Worm (Caenorhabditis elegans) whole organism, young adult: Measurements from ENCODE around the gene lmtr-3.

Experiments used
- B0019.2 ChIP-seq: fragments of 200-800 bp; sonication (Bioruptor generic); conservative IDR thresholded peaks from 2 replicates; pipeline ENCODE4 v1.3.6; 2022; ENCODE audit warnings: missing genetic modification reagents, missing genetic modification characterization, missing compliant biosample characterization
- B0261.1 ChIP-seq: sonication (generic microtip); optimal IDR thresholded peaks from 2 replicates; lab custom pipeline; 2016; ENCODE audit warnings: mild to moderate bottlenecking, missing genetic modification characterization, moderate library complexity, missing compliant biosample characterization
- C17E4.6 ChIP-seq: fragments of 200-800 bp; sonication (Bioruptor generic); IDR thresholded peaks from 2 replicates; pipeline ENCODE4 v1.3.6; 2022; ENCODE audit warnings: missing genetic modification reagents, missing genetic modification characterization, missing compliant biosample characterization
- F22D6.2 ChIP-seq: sonication (generic microtip); optimal IDR thresholded peaks from 2 replicates; lab custom pipeline; 2016; ENCODE audit warnings: mild to moderate bottlenecking, missing genetic modification characterization, missing compliant biosample characterization
- F23B12.7 ChIP-seq: sonication (generic microtip); optimal IDR thresholded peaks from 2 replicates; lab custom pipeline; 2017; ENCODE audit warnings: missing genetic modification characterization, mild to moderate bottlenecking, missing compliant biosample characterization, antibody characterized with exemption, moderate library complexity; ENCODE audit not compliant: insufficient read depth
- F52B5.7 ChIP-seq: sonication (generic microtip); optimal IDR thresholded peaks from 2 replicates; lab custom pipeline; 2016; ENCODE audit warnings: mild to moderate bottlenecking, missing genetic modification characterization, missing compliant biosample characterization
- K12H6.12 ChIP-seq: fragments of 200-800 bp; sonication (Bioruptor generic); optimal IDR thresholded peaks from 2 replicates; lab custom pipeline; 2018; ENCODE audit warnings: mild to moderate bottlenecking, missing genetic modification characterization, missing compliant biosample characterization
- ama-1 ChIP-seq, 3 experiments: fragments of 150-350 bp in 1 of 3; sonication (generic microtip) in 2 of 3; optimal IDR thresholded peaks; 2 replicates each; lab custom pipeline; 2014 to 2018; ENCODE audit warnings: missing biosample characterization in 2 of 3, missing genetic modification characterization in 2 of 3, missing genetic modification reagents in 2 of 3
- aptf-3 ChIP-seq: fragments of 200-800 bp; sonication (Bioruptor generic); IDR thresholded peaks from 2 replicates; pipeline ENCODE4 v1.3.6; 2022; ENCODE audit warnings: missing genetic modification characterization, missing compliant biosample characterization
- athp-1 ChIP-seq: sonication (generic microtip); optimal IDR thresholded peaks from 2 replicates; lab custom pipeline; 2017; ENCODE audit warnings: mild to moderate bottlenecking, missing genetic modification characterization, missing compliant biosample characterization
- attf-5 ChIP-seq: fragments of 200-800 bp; sonication (Bioruptor generic); optimal IDR thresholded peaks from 2 replicates; lab custom pipeline; 2018; ENCODE audit warnings: mild to moderate bottlenecking, missing genetic modification characterization, missing compliant biosample characterization
- ceh-100 ChIP-seq: fragments of 200-800 bp; sonication (Bioruptor generic); IDR thresholded peaks from 2 replicates; pipeline ENCODE4 v1.3.6; 2022; ENCODE audit warnings: missing genetic modification reagents, missing genetic modification characterization, missing compliant biosample characterization
- dox-1 ChIP-seq: fragments of 200-800 bp; sonication (Bioruptor generic); IDR thresholded peaks from 2 replicates; pipeline ENCODE4 v1.3.6; 2022; ENCODE audit warnings: missing genetic modification reagents, missing genetic modification characterization, missing compliant biosample characterization
- egl-44 ChIP-seq: fragments of 200-800 bp; sonication (Bioruptor generic); IDR thresholded peaks from 2 replicates; pipeline ENCODE4 v1.3.6; 2022; ENCODE audit warnings: missing genetic modification reagents, missing genetic modification characterization, missing compliant biosample characterization
- ets-4 ChIP-seq: fragments of 200-800 bp; sonication (Bioruptor generic); optimal IDR thresholded peaks from 2 replicates; lab custom pipeline; 2018; ENCODE audit warnings: mild to moderate bottlenecking, missing genetic modification characterization, missing compliant biosample characterization
- gei-17 ChIP-seq: fragments of 200-800 bp; sonication (Bioruptor generic); optimal IDR thresholded peaks from 2 replicates; lab custom pipeline; 2018; ENCODE audit warnings: mild to moderate bottlenecking, missing genetic modification characterization, missing compliant biosample characterization
- him-1 ChIP-seq: sonication (generic microtip); optimal IDR thresholded peaks from 2 replicates; lab custom pipeline; 2016; ENCODE audit warnings: missing genotype, missing genetic modification reagents, missing genetic modification characterization, missing compliant biosample characterization
- hmg-1.2 ChIP-seq: fragments of 200-800 bp; sonication (Bioruptor generic); IDR thresholded peaks from 2 replicates; pipeline ENCODE4 v1.3.6; 2022; ENCODE audit warnings: missing genetic modification reagents, missing genetic modification characterization, missing compliant biosample characterization
- hrde-1 ChIP-seq: sonication (generic microtip); optimal IDR thresholded peaks from 2 replicates; lab custom pipeline; 2016; ENCODE audit warnings: missing genetic modification characterization, mild to moderate bottlenecking, missing compliant biosample characterization, moderate library complexity, missing genotype, missing genetic modification reagents, borderline replicate concordance
- lin-26 ChIP-seq: fragments of 200-800 bp; sonication (Bioruptor generic); IDR thresholded peaks from 2 replicates; pipeline ENCODE4 v1.3.6; 2022; ENCODE audit warnings: missing genetic modification reagents, missing genetic modification characterization, missing compliant biosample characterization
- lin-40 ChIP-seq: sonication (generic microtip); optimal IDR thresholded peaks from 2 replicates; lab custom pipeline; 2016; ENCODE audit warnings: missing genetic modification characterization, mild to moderate bottlenecking, missing compliant biosample characterization, missing genotype, missing genetic modification reagents
- madf-10 ChIP-seq: sonication (generic microtip); optimal IDR thresholded peaks from 2 replicates; lab custom pipeline; 2016; ENCODE audit warnings: mild to moderate bottlenecking, missing genetic modification characterization, missing compliant biosample characterization
- madf-3 ChIP-seq: fragments of 200-800 bp; sonication (Bioruptor generic); IDR thresholded peaks from 2 replicates; pipeline ENCODE4 v1.3.6; 2022; ENCODE audit warnings: missing genetic modification reagents, missing genetic modification characterization, missing compliant biosample characterization
- mcd-1 ChIP-seq: fragments of 200-800 bp; sonication (Bioruptor generic); IDR thresholded peaks from 2 replicates; pipeline ENCODE4 v1.3.6; 2022; ENCODE audit warnings: missing genetic modification reagents, missing genetic modification characterization, missing compliant biosample characterization
- nfyb-1 ChIP-seq: fragments of 200-800 bp; sonication (Bioruptor generic); IDR thresholded peaks from 2 replicates; pipeline ENCODE4 v1.3.6; 2022; ENCODE audit warnings: missing genetic modification reagents, missing genetic modification characterization, missing compliant biosample characterization
- nhr-80 ChIP-seq: sonication (generic microtip); optimal IDR thresholded peaks from 2 replicates; lab custom pipeline; 2016; ENCODE audit warnings: missing genetic modification characterization, missing compliant biosample characterization
- pbrm-1 ChIP-seq: fragments of 200-800 bp; sonication (Bioruptor generic); IDR thresholded peaks from 2 replicates; pipeline ENCODE4 v1.3.6; 2022; ENCODE audit warnings: missing genetic modification reagents, missing genetic modification characterization, missing compliant biosample characterization
- rcor-1 ChIP-seq: fragments of 200-800 bp; sonication (Bioruptor generic); IDR thresholded peaks from 2 replicates; pipeline ENCODE4 v1.3.6; 2022; ENCODE audit warnings: missing genetic modification reagents, missing genetic modification characterization, missing compliant biosample characterization
- rec-8 ChIP-seq, 2 experiments: sonication (generic microtip); optimal IDR thresholded peaks; 2 replicates each; lab custom pipeline; 2016; ENCODE audit warnings: mild to moderate bottlenecking in 2 of 2, missing genetic modification characterization in 2 of 2, missing genetic modification reagents in 2 of 2, missing genotype in 2 of 2, missing biosample characterization in 1 of 2, missing compliant biosample characterization in 1 of 2, moderate library complexity in 1 of 2
- repo-1 ChIP-seq: sonication (generic microtip); optimal IDR thresholded peaks from 2 replicates; lab custom pipeline; 2017; ENCODE audit warnings: mild to moderate bottlenecking, missing genetic modification characterization, missing compliant biosample characterization
- snpc-1.3 ChIP-seq: sonication (generic microtip); optimal IDR thresholded peaks from 2 replicates; lab custom pipeline; 2017; ENCODE audit warnings: missing genetic modification characterization, mild to moderate bottlenecking, missing compliant biosample characterization, antibody characterized with exemption, moderate library complexity, missing genotype, missing genetic modification reagents; ENCODE audit not compliant: insufficient read depth
- snpc-3.4 ChIP-seq: sonication (generic microtip); optimal IDR thresholded peaks from 2 replicates; lab custom pipeline; 2017; ENCODE audit warnings: missing genetic modification characterization, mild to moderate bottlenecking, missing compliant biosample characterization, antibody characterized with exemption, moderate library complexity, missing genotype, missing genetic modification reagents
- somi-1 ChIP-seq: fragments of 200-800 bp; sonication (Bioruptor generic); optimal IDR thresholded peaks from 2 replicates; lab custom pipeline; 2018; ENCODE audit warnings: mild to moderate bottlenecking, missing genetic modification characterization, missing compliant biosample characterization
- sptf-2 ChIP-seq: fragments of 200-800 bp; sonication (Bioruptor generic); optimal IDR thresholded peaks from 2 replicates; lab custom pipeline; 2018; ENCODE audit warnings: mild to moderate bottlenecking, missing genetic modification characterization, missing compliant biosample characterization
- unc-130 ChIP-seq: sonication (generic microtip); optimal IDR thresholded peaks from 2 replicates; lab custom pipeline; 2016; ENCODE audit warnings: missing genetic modification reagents, missing genetic modification characterization, missing compliant biosample characterization
- zfh-2 ChIP-seq: fragments of 200-800 bp; sonication (Bioruptor generic); conservative IDR thresholded peaks from 2 replicates; pipeline ENCODE4 v1.3.6; 2022; ENCODE audit warnings: missing genetic modification reagents, missing genetic modification characterization, missing compliant biosample characterization
- ztf-22 ChIP-seq: fragments of 200-800 bp; sonication (Bioruptor generic); optimal IDR thresholded peaks from 2 replicates; lab custom pipeline; 2018; ENCODE audit warnings: mild to moderate bottlenecking, missing genetic modification characterization, moderate library complexity, missing compliant biosample characterization
- ztf-25 ChIP-seq: fragments of 200-800 bp; sonication (Bioruptor generic); IDR thresholded peaks from 2 replicates; pipeline ENCODE4 v1.3.6; 2022; ENCODE audit warnings: missing genetic modification reagents, missing genetic modification characterization, missing compliant biosample characterization
- ztf-3 ChIP-seq: fragments of 200-800 bp; sonication (Bioruptor generic); optimal IDR thresholded peaks from 2 replicates; lab custom pipeline; 2018; ENCODE audit warnings: mild to moderate bottlenecking, missing genetic modification characterization, missing compliant biosample characterization

lmtr-3 gene

DNA sequence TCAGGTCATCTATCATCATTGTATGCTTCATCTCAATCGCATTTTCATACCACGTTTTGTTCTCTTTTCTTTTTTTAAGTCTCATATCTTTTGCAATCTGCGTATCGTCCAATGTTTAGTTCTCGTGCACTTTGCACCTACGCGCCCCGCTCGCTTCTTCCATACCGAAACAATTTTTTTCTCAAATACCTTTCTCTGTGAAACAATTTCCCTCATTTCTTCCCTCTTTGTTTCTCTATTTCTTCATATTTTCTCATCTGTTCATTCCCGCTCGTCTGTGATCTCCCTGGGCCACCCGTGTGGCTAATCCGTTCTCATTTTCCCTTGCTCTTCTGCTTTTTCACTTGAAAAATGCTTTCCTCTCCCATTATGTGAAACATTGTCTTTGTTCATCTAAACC lies 16.3 kb downstream of the lmtr-3 start:
- TF ChIP-seq F52B5.7 (tag; lab: Kevin White, UChicago) (no peak), attf-5 (peak; percentile 47), B0261.1 (tag; lab: Kevin White, UChicago) (no peak), ztf-22 (GFP tag; lab: Kevin White, UChicago) (no peak), ceh-100 (no peak), aptf-3 (no peak), him-1 (tag; lab: Kevin White, UChicago) (no peak), madf-3 (no peak), nhr-80 (tag; lab: Kevin White, UChicago) (peak; percentile 44), egl-44 (GFP tag; lab: Robert Waterston, UW) (no peak), pbrm-1 (GFP tag; lab: Robert Waterston, UW) (no peak), unc-130 (no peak), hmg-1.2 (peak; percentile 19; the same call in 1 of the 2 replicates)

- TF ChIP-seq lin-40 (tag; lab: Kevin White, UChicago), result no peak
Observed at ce11 chrV:11141179-11141578, 17.2 kb downstream of the lmtr-3 start, which contains the start of gene folt-1. folt-1 (plus strand) TSS chrV:11141479.

ce11 chrV:11144694-11145093 lies 20.7 kb downstream of the lmtr-3 start, which contains the start of gene C06H2.7:
C06H2.7 (minus strand) TSS chrV:11144794.
- TF ChIP-seq madf-10 (no peak), snpc-3.4 (no peak), lin-26 (GFP tag; lab: Robert Waterston, UW) (no peak), snpc-1.3 (tag; lab: Kevin White, UChicago) (no peak), nfyb-1 (GFP tag; lab: Robert Waterston, UW) (no peak), zfh-2 (GFP tag; lab: Robert Waterston, UW) (no peak), ceh-100 (no peak), dox-1 (no peak), K12H6.12 (no peak), somi-1 (no peak), attf-5 (no peak), F22D6.2 (no peak), sptf-2 (GFP tag; lab: Kevin White, UChicago) (no peak)

DNA sequence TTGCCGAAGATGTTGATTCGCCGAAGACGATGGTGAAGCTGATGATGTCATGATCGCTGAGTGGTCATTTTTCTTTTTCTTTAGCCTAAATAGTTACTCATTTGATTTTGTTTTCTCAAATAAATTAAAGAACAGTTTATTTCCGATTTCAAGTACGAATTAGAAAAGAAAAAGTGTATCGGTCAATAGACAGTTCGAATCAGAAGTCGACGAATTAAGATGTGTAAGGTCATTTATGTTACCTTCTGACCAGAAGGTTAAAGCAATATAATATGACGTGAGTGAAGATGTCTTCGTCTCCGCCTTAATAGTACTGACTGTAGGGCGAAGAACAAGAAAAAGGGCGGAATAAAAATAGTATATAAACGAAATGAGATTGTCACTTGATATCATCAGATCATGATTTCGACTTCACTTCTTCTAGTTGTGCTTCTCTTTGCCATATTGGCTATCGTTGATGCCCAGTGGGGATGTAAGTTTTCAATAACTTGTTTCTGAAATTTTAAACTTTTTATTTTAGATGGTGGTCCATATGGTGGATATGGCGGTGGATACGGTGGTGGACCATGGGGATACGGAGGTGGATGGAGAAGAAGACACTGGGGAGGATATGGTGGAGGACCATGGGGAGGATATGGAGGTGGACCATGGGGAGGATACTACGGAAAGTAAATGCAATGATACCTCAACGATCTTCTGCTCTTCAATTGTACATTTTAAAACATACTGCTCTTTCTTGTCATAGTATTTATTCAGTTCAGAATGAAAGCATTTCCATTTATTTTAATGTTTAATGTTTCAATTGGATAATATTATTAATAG lies 23.2 kb downstream of the lmtr-3 start, which contains the start of the genes T19C4.24 and nlp-33:
TSS of gene T19C4.24 (minus strand) at position 51 of the 822 bp plus-strand sequence.
TSS of gene nlp-33 (plus strand) at position 389 of the 822 bp plus-strand sequence.
- TF ChIP-seq ets-4 (GFP tag; lab: Kevin White, UChicago) (no peak), B0019.2 (GFP tag; lab: Robert Waterston, UW) (no peak), mcd-1 (GFP tag; lab: Robert Waterston, UW) (peak; percentile 34; the same call in 1 of the 2 replicates), hrde-1 (no peak), ztf-3 (GFP tag; lab: Kevin White, UChicago) (no peak), gei-17 (GFP tag; lab: Kevin White, UChicago) (no peak), him-1 (tag; lab: Kevin White, UChicago) (no peak), rec-8 (tag; optimal IDR thresholded peaks at IDR 0.05; lab: Kevin White, UChicago) (no peak), ama-1 (optimal IDR thresholded peaks at IDR 0.05; lab: Kevin White, UChicago) (peak; percentile 71), ama-1 (GFP tag; optimal IDR thresholded peaks at IDR 0.05; lab: Kevin White, UChicago) (no peak), F23B12.7 (tag; lab: Kevin White, UChicago) (no peak), athp-1 (tag; lab: Kevin White, UChicago) (no peak), C17E4.6 (GFP tag; lab: Robert Waterston, UW) (no peak), egl-44 (GFP tag; lab: Robert Waterston, UW) (no peak), repo-1 (peak; percentile 17), ztf-25 (no peak), rcor-1 (GFP tag; lab: Robert Waterston, UW) (no peak)
